Fruit fly (Drosophila melanogaster) whole organism, embryonic: ENCODE data around the gene Act79B.
A peak's percentile ranks its signal among the peaks of the same experiment; 100 is the strongest.

Experiments
- Abd-B ChIP-seq: fragments of 200-800 bp; sonication (Bioruptor generic); optimal IDR thresholded peaks from 2 replicates; lab custom pipeline; 2018; ENCODE audit warnings: missing biosample characterization, mild to moderate bottlenecking, missing genetic modification characterization, moderate library complexity
- B-H1 ChIP-seq: fragments of 200-800 bp; sonication (Bioruptor generic); IDR thresholded peaks from 3 replicates; pipeline ENCODE4 v1.3.6; 2022; ENCODE audit warnings: missing biosample characterization, missing genetic modification characterization
- BEAF-32 ChIP-seq: fragments of 200-800 bp; sonication (Bioruptor generic); optimal IDR thresholded peaks from 3 replicates; lab custom pipeline; 2017; ENCODE audit warnings: missing biosample characterization, missing genetic modification characterization, mild to moderate bottlenecking, moderate library complexity, missing genetic modification reagents
- CG11085 ChIP-seq: fragments of 200-800 bp; sonication (Bioruptor generic); IDR thresholded peaks from 2 replicates; pipeline ENCODE4 v1.3.6; 2022; ENCODE audit warnings: missing biosample characterization, missing genetic modification characterization
- CG11093 ChIP-seq: fragments of 200-800 bp; sonication (Bioruptor generic); IDR thresholded peaks from 3 replicates; pipeline ENCODE4 v1.3.6; 2022; ENCODE audit warnings: missing biosample characterization, missing genetic modification characterization
- CG11695 ChIP-seq: fragments of 200-800 bp; sonication (Bioruptor generic); IDR thresholded peaks from 3 replicates; pipeline ENCODE4 v1.3.6; 2022; ENCODE audit warnings: missing biosample characterization, missing genetic modification characterization
- CG12155 ChIP-seq: fragments of 200-800 bp; sonication (Bioruptor generic); optimal IDR thresholded peaks from 3 replicates; lab custom pipeline; 2016; ENCODE audit warnings: missing biosample characterization, missing genetic modification characterization
- CG12659 ChIP-seq: fragments of 200-800 bp; sonication (Bioruptor generic); optimal IDR thresholded peaks from 3 replicates; lab custom pipeline; 2017; ENCODE audit warnings: mild to moderate bottlenecking, missing biosample characterization, missing genetic modification reagents, missing genetic modification characterization
- CG13775 ChIP-seq: fragments of 200-800 bp; sonication (Bioruptor generic); optimal IDR thresholded peaks from 3 replicates; lab custom pipeline; 2017; ENCODE audit warnings: missing biosample characterization, mild to moderate bottlenecking, missing genetic modification characterization
- CG1529 ChIP-seq: fragments of 200-800 bp; sonication (Bioruptor generic); optimal IDR thresholded peaks from 3 replicates; lab custom pipeline; 2018; ENCODE audit warnings: missing biosample characterization, missing genetic modification characterization
- CG15479 ChIP-seq: fragments of 200-800 bp; sonication (Bioruptor generic); optimal IDR thresholded peaks from 3 replicates; lab custom pipeline; 2019; ENCODE audit warnings: missing biosample characterization, mild to moderate bottlenecking, missing genetic modification characterization, moderate library complexity
- CG17359 ChIP-seq: fragments of 200-800 bp; sonication (Bioruptor generic); optimal IDR thresholded peaks from 3 replicates; lab custom pipeline; 2018; ENCODE audit warnings: missing biosample characterization, mild to moderate bottlenecking, missing genetic modification characterization, moderate library complexity
- CG1832 ChIP-seq: fragments of 200-800 bp; sonication (Bioruptor generic); optimal IDR thresholded peaks from 2 replicates; lab custom pipeline; 2017; ENCODE audit warnings: missing biosample characterization, mild to moderate bottlenecking, missing genetic modification characterization, inconsistent platforms
- CG18476 ChIP-seq: fragments of 200-800 bp; sonication (Bioruptor generic); optimal IDR thresholded peaks from 2 replicates; lab custom pipeline; 2016; ENCODE audit warnings: missing biosample characterization, mild to moderate bottlenecking, missing genetic modification characterization
- CG4617 ChIP-seq: fragments of 200-800 bp; sonication (Bioruptor generic); optimal IDR thresholded peaks from 3 replicates; lab custom pipeline; 2016; ENCODE audit warnings: missing biosample characterization, missing genetic modification characterization, borderline replicate concordance
- CG7987 ChIP-seq: fragments of 200-800 bp; sonication (Bioruptor generic); optimal IDR thresholded peaks from 2 replicates; lab custom pipeline; 2018; ENCODE audit warnings: missing biosample characterization, mild to moderate bottlenecking, missing genetic modification characterization, moderate library complexity
- CG8359 ChIP-seq: fragments of 200-800 bp; sonication (Bioruptor generic); optimal IDR thresholded peaks from 2 replicates; lab custom pipeline; 2017; ENCODE audit warnings: missing biosample characterization, mild to moderate bottlenecking, missing genetic modification characterization, borderline replicate concordance
- CoRest ChIP-seq: fragments of 200-800 bp; sonication (Bioruptor generic); optimal IDR thresholded peaks from 3 replicates; lab custom pipeline; 2018; ENCODE audit warnings: missing biosample characterization, mild to moderate bottlenecking, missing genetic modification characterization, moderate library complexity
- Dip2 ChIP-seq: fragments of 200-800 bp; sonication (Bioruptor generic); IDR thresholded peaks from 2 replicates; pipeline ENCODE4 v1.3.6; 2022; ENCODE audit warnings: missing biosample characterization, missing genetic modification characterization
- Dip3 ChIP-seq: fragments of 200-800 bp; sonication (Bioruptor generic); optimal IDR thresholded peaks from 3 replicates; lab custom pipeline; 2016; ENCODE audit warnings: missing biosample characterization, missing genetic modification characterization
- Hand ChIP-seq: fragments of 200-800 bp; sonication (Bioruptor generic); optimal IDR thresholded peaks from 2 replicates; lab custom pipeline; 2017; ENCODE audit warnings: mild to moderate bottlenecking, missing biosample characterization, missing genetic modification reagents, missing genetic modification characterization
- Hey ChIP-seq: fragments of 200-800 bp; sonication (Bioruptor generic); optimal IDR thresholded peaks from 3 replicates; lab custom pipeline; 2018; ENCODE audit warnings: missing biosample characterization, mild to moderate bottlenecking, missing genetic modification characterization
- HmgZ ChIP-seq: fragments of 200-800 bp; sonication (Bioruptor generic); optimal IDR thresholded peaks from 2 replicates; lab custom pipeline; 2018; ENCODE audit warnings: missing biosample characterization, mild to moderate bottlenecking, missing genetic modification characterization
- Lhr ChIP-seq: fragments of 200-800 bp; sonication (Bioruptor generic); optimal IDR thresholded peaks from 3 replicates; lab custom pipeline; 2017; ENCODE audit warnings: mild to moderate bottlenecking, missing biosample characterization, missing genetic modification reagents, missing genetic modification characterization
- MBD-R2 ChIP-seq: fragments of 200-800 bp; sonication (Bioruptor generic); IDR thresholded peaks from 2 replicates; pipeline ENCODE4 v1.3.6; 2022; ENCODE audit warnings: missing biosample characterization, missing genetic modification characterization
- MTF-1 ChIP-seq: fragments of 200-800 bp; sonication (Bioruptor generic); optimal IDR thresholded peaks from 2 replicates; lab custom pipeline; 2018; ENCODE audit warnings: missing biosample characterization, mild to moderate bottlenecking, missing genetic modification characterization, borderline replicate concordance
- Mad ChIP-seq: fragments of 200-800 bp; sonication (Bioruptor generic); optimal IDR thresholded peaks from 2 replicates; lab custom pipeline; 2016; ENCODE audit warnings: missing biosample characterization, missing genetic modification characterization
- Mes4 ChIP-seq: fragments of 200-800 bp; sonication (Bioruptor generic); optimal IDR thresholded peaks from 2 replicates; lab custom pipeline; 2016; ENCODE audit warnings: missing biosample characterization, missing genetic modification characterization
- Neu2 ChIP-seq: fragments of 200-800 bp; sonication (Bioruptor generic); optimal IDR thresholded peaks from 3 replicates; lab custom pipeline; 2016; ENCODE audit warnings: missing biosample characterization, missing genetic modification characterization, borderline replicate concordance
- Stat92E ChIP-seq, 3 experiments: fragments of >200 bp in 2 of 3; fragments of 200-800 bp in 1 of 3; sonication (Bioruptor generic) in 1 of 3; optimal IDR thresholded peaks; 2 replicates each; lab custom pipeline; 2017 to 2019; ENCODE audit warnings: missing biosample characterization in 3 of 3, missing genetic modification characterization in 3 of 3, mild to moderate bottlenecking in 1 of 3, moderate library complexity in 1 of 3
- ase ChIP-seq: fragments of 200-800 bp; sonication (Bioruptor generic); IDR thresholded peaks from 3 replicates; pipeline ENCODE4 v1.3.6; 2022; ENCODE audit warnings: missing biosample characterization, missing genetic modification characterization
- chif ChIP-seq, 2 experiments: fragments of 200-800 bp; sonication (Bioruptor generic); optimal IDR thresholded peaks; 3 replicates each; lab custom pipeline; 2016; ENCODE audit warnings: missing biosample characterization in 2 of 2, missing genetic modification characterization in 2 of 2
- cwo ChIP-seq: fragments of 200-800 bp; sonication (Bioruptor generic); optimal IDR thresholded peaks from 3 replicates; lab custom pipeline; 2017; ENCODE audit warnings: missing biosample characterization, missing genetic modification characterization, mild to moderate bottlenecking, moderate library complexity, missing genetic modification reagents
- dmrt99B ChIP-seq: fragments of 200-800 bp; sonication (Bioruptor generic); optimal IDR thresholded peaks from 2 replicates; lab custom pipeline; 2018; ENCODE audit warnings: missing biosample characterization, mild to moderate bottlenecking, missing genetic modification characterization, moderate library complexity
- gsb ChIP-seq: fragments of 200-800 bp; sonication (Bioruptor generic); IDR thresholded peaks from 2 replicates; pipeline ENCODE4 v1.3.6; 2022; ENCODE audit warnings: missing biosample characterization, missing genetic modification characterization
- ind ChIP-seq: fragments of 200-800 bp; sonication (Bioruptor generic); optimal IDR thresholded peaks from 3 replicates; lab custom pipeline; 2016; ENCODE audit warnings: missing biosample characterization, missing genetic modification characterization
- nmo ChIP-seq: fragments of 200-800 bp; sonication (Bioruptor generic); optimal IDR thresholded peaks from 2 replicates; lab custom pipeline; 2018; ENCODE audit warnings: missing biosample characterization, mild to moderate bottlenecking, missing genetic modification characterization, moderate library complexity
- pzg ChIP-seq: fragments of 200-800 bp; sonication (Bioruptor generic); optimal IDR thresholded peaks from 3 replicates; lab custom pipeline; 2018; ENCODE audit warnings: missing biosample characterization, mild to moderate bottlenecking, missing genetic modification characterization, moderate library complexity
- repo ChIP-seq: fragments of 200-800 bp; sonication (Bioruptor generic); optimal IDR thresholded peaks from 2 replicates; lab custom pipeline; 2016; ENCODE audit warnings: missing biosample characterization, missing genetic modification characterization
- schlank ChIP-seq: fragments of 200-800 bp; sonication (Bioruptor generic); optimal IDR thresholded peaks from 2 replicates; lab custom pipeline; 2018; ENCODE audit warnings: missing biosample characterization, mild to moderate bottlenecking, missing genetic modification characterization
- sisA ChIP-seq: fragments of 200-800 bp; sonication (Bioruptor generic); IDR thresholded peaks from 2 replicates; pipeline ENCODE4 v1.3.6; 2022; ENCODE audit warnings: missing biosample characterization, missing genetic modification characterization
- stc ChIP-seq: fragments of 200-800 bp; sonication (Bioruptor generic); IDR thresholded peaks from 2 replicates; pipeline ENCODE4 v1.3.6; 2022; ENCODE audit warnings: missing biosample characterization, missing genetic modification characterization
- tll ChIP-seq, 2 experiments: fragments of 200-800 bp in 1 of 2; fragments of >200 bp in 1 of 2; sonication (Bioruptor generic) in 1 of 2; optimal IDR thresholded peaks; 2 replicates each; lab custom pipeline; 2017 to 2019; ENCODE audit warnings: missing biosample characterization in 2 of 2, missing genetic modification characterization in 2 of 2, mild to moderate bottlenecking in 1 of 2, moderate library complexity in 1 of 2
- trem ChIP-seq: fragments of 200-800 bp; optimal IDR thresholded peaks from 3 replicates; lab custom pipeline; 2019; ENCODE audit warnings: missing biosample characterization, mild to moderate bottlenecking, missing genetic modification characterization, moderate library complexity
- unc-4 ChIP-seq: fragments of 200-800 bp; sonication (Bioruptor generic); IDR thresholded peaks from 2 replicates; pipeline ENCODE4 v1.3.6; 2022; ENCODE audit warnings: missing biosample characterization, missing genetic modification characterization; ENCODE audit not compliant: partially characterized antibody
- usp ChIP-seq: fragments of >200 bp; optimal IDR thresholded peaks from 2 replicates; lab custom pipeline; 2017; ENCODE audit warnings: missing biosample characterization, missing genetic modification characterization
- vvl ChIP-seq: fragments of 200-800 bp; sonication (Bioruptor generic); IDR thresholded peaks from 2 replicates; pipeline ENCODE4 v1.3.6; 2022; ENCODE audit warnings: missing biosample characterization, missing genetic modification characterization
- zen ChIP-seq: fragments of 200-800 bp; sonication (Bioruptor generic); optimal IDR thresholded peaks from 3 replicates; lab custom pipeline; 2018; ENCODE audit warnings: missing biosample characterization, mild to moderate bottlenecking, missing genetic modification characterization, moderate library complexity

The Act79B gene

DNA sequence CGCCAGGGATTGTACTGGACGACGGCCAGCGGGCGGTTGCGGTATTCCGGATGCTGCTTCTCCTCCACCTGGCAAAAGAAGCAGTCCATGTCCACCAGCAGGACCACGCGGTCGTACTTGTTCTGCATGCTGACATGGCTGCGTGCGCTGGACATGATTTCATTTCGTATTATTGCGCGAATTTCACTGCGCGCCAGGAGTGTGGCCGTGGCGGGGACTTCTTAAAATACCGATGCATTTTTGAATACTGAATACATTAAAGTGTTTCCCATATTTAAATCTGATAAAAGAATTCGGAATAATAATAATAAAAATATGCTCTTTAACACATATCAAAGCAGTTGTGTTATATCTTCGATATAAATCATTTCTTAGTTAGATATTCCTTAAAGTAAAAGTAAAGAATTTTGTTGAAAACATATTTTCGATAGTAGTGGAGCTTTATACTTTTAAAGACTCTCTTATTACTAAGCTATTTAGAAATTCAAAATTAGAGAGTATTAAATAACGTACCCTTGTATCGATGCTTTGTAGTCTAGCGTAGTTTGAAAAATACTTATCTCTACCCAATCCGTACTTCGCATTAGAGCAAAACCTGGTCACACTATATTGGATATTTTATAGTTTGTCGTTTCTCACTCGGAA, 43.3 kb upstream of the Act79B start, which contains the start of the genes PolH and CG14562 (continued):
- TF ChIP-seq cwo (GFP tag; lab: Kevin White, UChicago): no peak
- no peak for TF ChIP-seq B-H1 (GFP tag; lab: Robert Waterston, UW)
- no peak for TF ChIP-seq CG17359 (tag; lab: Kevin White, UChicago)
- TF ChIP-seq CG8359 (GFP tag; lab: Kevin White, UChicago): no peak
- no peak for TF ChIP-seq usp
- TF ChIP-seq Stat92E (GFP tag; optimal IDR thresholded peaks at IDR 0.05; lab: Kevin White, UChicago): no peak
- no peak for TF ChIP-seq dmrt99B (tag; lab: Kevin White, UChicago)
- TF ChIP-seq CG13775 (GFP tag; lab: Kevin White, UChicago): no peak
- TF ChIP-seq CG11085 (GFP tag; lab: Robert Waterston, UW): no peak
- TF ChIP-seq CG11695: no peak
- no peak for TF ChIP-seq HmgZ (tag; lab: Kevin White, UChicago)
- TF ChIP-seq ase: no peak
- no peak for TF ChIP-seq ind
- TF ChIP-seq CG4617 (GFP tag; lab: Kevin White, UChicago): no peak
- no peak for TF ChIP-seq Hey
- no peak for TF ChIP-seq unc-4 (GFP tag; lab: Robert Waterston, UW)
- no peak for TF ChIP-seq gsb (GFP tag; lab: Robert Waterston, UW)
- TF ChIP-seq CG11093: no peak
- peak; percentile 23 for TF ChIP-seq pzg (GFP tag; lab: Kevin White, UChicago)
- TF ChIP-seq CG18476 (GFP tag; lab: Kevin White, UChicago): no peak
- no peak for TF ChIP-seq chif (GFP tag; optimal IDR thresholded peaks at IDR 0.05; lab: Kevin White, UChicago)
- no peak for TF ChIP-seq sisA (GFP tag; lab: Robert Waterston, UW)
- TF ChIP-seq CG12155 (GFP tag; lab: Kevin White, UChicago): no peak
- TF ChIP-seq Dip2 (GFP tag; lab: Robert Waterston, UW): no peak
- TF ChIP-seq Abd-B (GFP tag; lab: Kevin White, UChicago): peak; percentile 19
- no peak for TF ChIP-seq Neu2 (GFP tag; lab: Kevin White, UChicago)
- TF ChIP-seq tll (GFP tag; optimal IDR thresholded peaks at IDR 0.05; lab: Kevin White, UChicago): no peak
- peak; percentile 46 for TF ChIP-seq CoRest (tag; lab: Kevin White, UChicago)
- TF ChIP-seq zen (tag; lab: Kevin White, UChicago): no peak
- TF ChIP-seq CG12659 (GFP tag; lab: Kevin White, UChicago): peak; percentile 54
- peak; percentile 29 for TF ChIP-seq MBD-R2 (GFP tag; lab: Robert Waterston, UW)
- TF ChIP-seq CG1832 (GFP tag; lab: Kevin White, UChicago): no peak
- TF ChIP-seq BEAF-32 (GFP tag; lab: Kevin White, UChicago): peak; percentile 37
- TF ChIP-seq CG15479 (GFP tag; lab: Kevin White, UChicago): peak; percentile 40
- TF ChIP-seq schlank: no peak
- TF ChIP-seq Lhr (GFP tag; lab: Kevin White, UChicago): peak; percentile 10
- TF ChIP-seq vvl (GFP tag; lab: Robert Waterston, UW): no peak
- no peak for TF ChIP-seq Mes4 (GFP tag; lab: Kevin White, UChicago)
- TF ChIP-seq Mad (GFP tag; lab: Kevin White, UChicago): no peak
- TF ChIP-seq CG7987 (GFP tag; lab: Kevin White, UChicago): no peak
- TF ChIP-seq trem (tag; lab: Kevin White, UChicago): peak; percentile 41
- no peak for TF ChIP-seq MTF-1
- TF ChIP-seq nmo (GFP tag; lab: Kevin White, UChicago): peak; percentile 38
- TF ChIP-seq repo (GFP tag; lab: Kevin White, UChicago): no peak
- TF ChIP-seq Hand: no peak
- no peak for TF ChIP-seq stc (GFP tag; lab: Robert Waterston, UW)
- TF ChIP-seq Dip3 (GFP tag; lab: Kevin White, UChicago): no peak
- TF ChIP-seq CG1529 (GFP tag; lab: Kevin White, UChicago): no peak
